Worm (Caenorhabditis elegans) whole organism, L4 larva: ENCODE measurements around the gene ZK1067.4.

ENCODE experiments used
- ceh-82 ChIP-seq: sonication (generic microtip); optimal IDR thresholded peaks from 2 replicates; lab custom pipeline; 2017; ENCODE audit warnings: missing biosample characterization, missing genetic modification characterization
- lin-39 ChIP-seq: fragments of 150-350 bp; optimal IDR thresholded peaks from 2 replicates; lab custom pipeline; 2014; ENCODE audit warnings: missing biosample characterization, missing genetic modification reagents, missing genetic modification characterization
- nhr-11 ChIP-seq: fragments of 150-350 bp; optimal IDR thresholded peaks from 2 replicates; lab custom pipeline; 2014; ENCODE audit warnings: missing biosample characterization, missing genetic modification characterization
- nhr-111 ChIP-seq: fragments of 200-800 bp; sonication (Bioruptor generic); optimal IDR thresholded peaks from 2 replicates; lab custom pipeline; 2018; ENCODE audit warnings: mild to moderate bottlenecking, missing genetic modification characterization, missing compliant biosample characterization
- nhr-41 ChIP-seq: fragments of 200-800 bp; sonication (Bioruptor generic); IDR thresholded peaks from 2 replicates; pipeline ENCODE4 v1.3.6; 2022; ENCODE audit warnings: missing genetic modification reagents, missing genetic modification characterization, missing compliant biosample characterization
- nhr-77 ChIP-seq: fragments of 150-350 bp; optimal IDR thresholded peaks from 2 replicates; lab custom pipeline; 2014; ENCODE audit warnings: missing biosample characterization, missing genetic modification characterization
- unc-39 ChIP-seq: sonication (generic microtip); optimal IDR thresholded peaks from 2 replicates; lab custom pipeline; 2017; ENCODE audit warnings: missing biosample characterization, missing genetic modification characterization
- unc-62 ChIP-seq, 3 experiments: fragments of 150-350 bp in 1 of 3; sonication (generic microtip); optimal IDR thresholded peaks in 2 of 3; peaks in 1 of 3; 1 replicate in 1 of 3; 2 replicates in 2 of 3; lab custom pipeline; 2014 to 2017; ENCODE audit warnings: missing biosample characterization in 3 of 3, missing genetic modification characterization in 3 of 3, missing genetic modification reagents in 3 of 3, missing genotype in 1 of 3

ce11 chrII:9236972-9237371 is 26.8 kb downstream of the ZK1067.4 start:
- TF ChIP-seq nhr-41 (GFP tag; lab: Robert Waterston, UW) (no peak), nhr-111 (GFP tag; lab: Kevin White, UChicago) (no peak), nhr-11 (tag; lab: Kevin White, UChicago) (no peak), unc-39 (tag; lab: Kevin White, UChicago) (no peak), unc-62 (GFP tag; optimal IDR thresholded peaks at IDR 0.05 in 1 of 2; lab: Kevin White, UChicago) (no peak), unc-62 (tag; optimal IDR thresholded peaks at IDR 0.05; lab: Kevin White, UChicago) (no peak), lin-39 (tag; lab: Kevin White, UChicago) (no peak), ceh-82 (tag; lab: Kevin White, UChicago) (no peak), nhr-77 (tag; lab: Kevin White, UChicago) (no peak)
